Fruit fly (Drosophila melanogaster): Measurements from ENCODE around the gene CG17896.

Gene CG17896

dm6 chrX:510528-510927 lies 17.2 kb upstream of the CG17896 start:
- peak; percentile 53 for TF ChIP-seq fkh (GFP tag; optimal IDR thresholded peaks at IDR 0.05)
- no peak for TF ChIP-seq fd59A (GFP tag; optimal IDR thresholded peaks at IDR 0.05)
- TF ChIP-seq svp (GFP tag): peak; percentile 94
- TF ChIP-seq lz (GFP tag; optimal IDR thresholded peaks at IDR 0.05): no peak
- peak; percentile 55 for TF ChIP-seq vri (GFP tag; optimal IDR thresholded peaks at IDR 0.05)

dm6 chrX:509117-509516 lies 15.8 kb upstream of the CG17896 start, which contains the start of gene arg:
Gene arg, plus strand, starts transcription at chrX:509435.
- TF ChIP-seq svp (GFP tag) (peak; percentile 82), dsx (GFP tag; optimal IDR thresholded peaks at IDR 0.05; ENCODE audit: poor library complexity, severe bottlenecking) (peak; percentile 55), Eip78C (GFP tag) (no peak), CG10631 (GFP tag; optimal IDR thresholded peaks at IDR 0.05) (no peak), fd59A (GFP tag; optimal IDR thresholded peaks at IDR 0.05) (no peak), CG6808 (GFP tag; optimal IDR thresholded peaks at IDR 0.05) (no peak), net (GFP tag; optimal IDR thresholded peaks at IDR 0.05) (no peak)

- TF ChIP-seq CG11902 (GFP tag; optimal IDR thresholded peaks at IDR 0.05) (peak; percentile 10), OdsH (GFP tag; optimal IDR thresholded peaks at IDR 0.05) (no peak), Sox14 (GFP tag; optimal IDR thresholded peaks at IDR 0.05) (peak; percentile 79), net (GFP tag; optimal IDR thresholded peaks at IDR 0.05) (peak; percentile 83), Sox15 (GFP tag; optimal IDR thresholded peaks at IDR 0.05) (peak; percentile 53), Hr39 (GFP tag; optimal IDR thresholded peaks at IDR 0.05) (no peak), ss (GFP tag; optimal IDR thresholded peaks at IDR 0.05) (peak; percentile 14 to 63), lz (GFP tag; optimal IDR thresholded peaks at IDR 0.05) (peak; percentile 72), fd59A (GFP tag; optimal IDR thresholded peaks at IDR 0.05) (peak; percentile 62), CG6854 (GFP tag; optimal IDR thresholded peaks at IDR 0.05) (peak; percentile 7), CG6808 (GFP tag; optimal IDR thresholded peaks at IDR 0.05) (peak; percentile 71), spab (GFP tag; optimal IDR thresholded peaks at IDR 0.05) (peak; percentile 50), CG3919 (GFP tag; optimal IDR thresholded peaks at IDR 0.05) (no peak), CG3032 (tag; optimal IDR thresholded peaks at IDR 0.05) (peak; percentile 71), Eip78C (GFP tag) (peak; percentile 95), CG6276 (GFP tag; optimal IDR thresholded peaks at IDR 0.05) (peak; percentile 86), salr (GFP tag; optimal IDR thresholded peaks at IDR 0.05) (peak in 1 of 2 experiments; percentile 24), dac (GFP tag; optimal IDR thresholded peaks at IDR 0.05) (peak; percentile 74), Smox (GFP tag; optimal IDR thresholded peaks at IDR 0.05) (no peak), CG8119 (GFP tag; IDR thresholded peaks at IDR 0.05) (peak; percentile 78), cyc (GFP tag; optimal IDR thresholded peaks at IDR 0.05) (peak; percentile 70), CG11294 (GFP tag; IDR thresholded peaks at IDR 0.05) (peak; percentile 71; the same call in 1 of the 2 replicates), dsx (GFP tag; optimal IDR thresholded peaks at IDR 0.05; ENCODE audit: poor library complexity, severe bottlenecking) (peak; percentile 70), Lpt (GFP tag; optimal IDR thresholded peaks at IDR 0.05) (peak; percentile 70), CG8632 (GFP tag; optimal IDR thresholded peaks at IDR 0.05) (peak; percentile 59), acj6 (GFP tag; optimal IDR thresholded peaks at IDR 0.05) (peak; percentile 68), Eip93F (GFP tag; optimal IDR thresholded peaks at IDR 0.05) (peak; percentile 4), achi (GFP tag; optimal IDR thresholded peaks at IDR 0.05) (peak; percentile 68), CG7368 (GFP tag; optimal IDR thresholded peaks at IDR 0.05) (peak; percentile 46), Ets96B (tag; optimal IDR thresholded peaks at IDR 0.05) (peak; percentile 72), CG15336 (GFP tag; IDR thresholded peaks at IDR 0.05) (peak; percentile 82), CG32006 (GFP tag; optimal IDR thresholded peaks at IDR 0.05) (peak; percentile 90), eg (GFP tag; IDR thresholded peaks at IDR 0.05) (peak; percentile 80), CG31627 (GFP tag; optimal IDR thresholded peaks at IDR 0.05) (peak; percentile 67), CG16779 (tag; optimal IDR thresholded peaks at IDR 0.05) (peak; percentile 41), Blimp-1 (GFP tag; optimal IDR thresholded peaks at IDR 0.05) (peak; percentile 34), Eip75B (GFP tag; optimal IDR thresholded peaks at IDR 0.05) (no peak), svp (GFP tag) (peak; percentile 90), fd85E (GFP tag; optimal IDR thresholded peaks at IDR 0.05) (peak; percentile 3), CG9139 (GFP tag; optimal IDR thresholded peaks at IDR 0.05) (no peak), CG6163 (GFP tag; IDR thresholded peaks at IDR 0.05) (peak; percentile 60; the same call in 2 of the 3 replicates), CG1621 (tag; optimal IDR thresholded peaks at IDR 0.05) (no peak), fkh (GFP tag; optimal IDR thresholded peaks at IDR 0.05) (peak; percentile 90), Hr4 (GFP tag; optimal IDR thresholded peaks at IDR 0.05) (peak; percentile 84), CG10631 (GFP tag; optimal IDR thresholded peaks at IDR 0.05) (peak; percentile 51)
These were observed 6.3 kb upstream of the CG17896 start for dm6 chrX:499589-500041.
